Worm (Caenorhabditis elegans): ENCODE data around the gene Y41D4B.11.

ce11 chrIV:1602936-1603457, 2.5 kb upstream of the Y41D4B.11 start:
- TF ChIP-seq nhr-90 (tag; optimal IDR thresholded peaks at IDR 0.05) = no peak
- no peak for TF ChIP-seq F49E8.2 (tag; optimal IDR thresholded peaks at IDR 0.05; ENCODE audit: insufficient read depth)
- TF ChIP-seq dpl-1 (GFP tag; optimal IDR thresholded peaks at IDR 0.05) = no peak
- no peak for TF ChIP-seq dpff-1 (tag; optimal IDR thresholded peaks at IDR 0.05)
- TF ChIP-seq F57A8.1 (GFP tag; optimal IDR thresholded peaks at IDR 0.05) = no peak
- no peak for TF ChIP-seq lag-1 (GFP tag; IDR thresholded peaks at IDR 0.05)
- no peak for TF ChIP-seq mxl-1 (tag; optimal IDR thresholded peaks at IDR 0.05)
- TF ChIP-seq ztf-26 (tag; optimal IDR thresholded peaks at IDR 0.05) = no peak
